Worm (Caenorhabditis elegans) whole organism, early embryonic: ENCODE data around the gene algn-5.

ENCODE experiments used
- F13C5.2 ChIP-seq: sonication (generic microtip); optimal IDR thresholded peaks from 2 replicates; lab custom pipeline; 2017; ENCODE audit warnings: mild to moderate bottlenecking, missing genetic modification characterization, inconsistent platforms, missing compliant biosample characterization
- ama-1 ChIP-seq: fragments of 150-350 bp; optimal IDR thresholded peaks from 2 replicates; lab custom pipeline; 2014
- ets-7 ChIP-seq: sonication (generic microtip); optimal IDR thresholded peaks from 2 replicates; lab custom pipeline; 2016; ENCODE audit warnings: missing genotype, missing genetic modification characterization, missing compliant biosample characterization
- flt-1 ChIP-seq: fragments of 200-800 bp; sonication (Bioruptor generic); IDR thresholded peaks from 2 replicates; pipeline ENCODE4 v1.3.6; 2022; ENCODE audit warnings: missing genetic modification characterization, missing compliant biosample characterization
- hmbx-1 ChIP-seq: sonication (generic microtip); optimal IDR thresholded peaks from 2 replicates; lab custom pipeline; 2016; ENCODE audit warnings: mild to moderate bottlenecking, missing genetic modification characterization, missing compliant biosample characterization
- scrt-1 ChIP-seq: fragments of 200-800 bp; sonication (Bioruptor generic); IDR thresholded peaks from 2 replicates; pipeline ENCODE4 v1.3.6; 2022; ENCODE audit warnings: missing genetic modification characterization, missing compliant biosample characterization
- sea-1 ChIP-seq: fragments of 200-800 bp; sonication (Bioruptor generic); conservative IDR thresholded peaks from 2 replicates; pipeline ENCODE4 v1.3.6; 2022; ENCODE audit warnings: missing genetic modification characterization, missing compliant biosample characterization
- tbx-37 ChIP-seq: fragments of 200-800 bp; sonication (Bioruptor generic); conservative IDR thresholded peaks from 2 replicates; pipeline ENCODE4 v1.3.6; 2022; ENCODE audit warnings: missing genetic modification reagents, missing genetic modification characterization, missing compliant biosample characterization

DNA sequence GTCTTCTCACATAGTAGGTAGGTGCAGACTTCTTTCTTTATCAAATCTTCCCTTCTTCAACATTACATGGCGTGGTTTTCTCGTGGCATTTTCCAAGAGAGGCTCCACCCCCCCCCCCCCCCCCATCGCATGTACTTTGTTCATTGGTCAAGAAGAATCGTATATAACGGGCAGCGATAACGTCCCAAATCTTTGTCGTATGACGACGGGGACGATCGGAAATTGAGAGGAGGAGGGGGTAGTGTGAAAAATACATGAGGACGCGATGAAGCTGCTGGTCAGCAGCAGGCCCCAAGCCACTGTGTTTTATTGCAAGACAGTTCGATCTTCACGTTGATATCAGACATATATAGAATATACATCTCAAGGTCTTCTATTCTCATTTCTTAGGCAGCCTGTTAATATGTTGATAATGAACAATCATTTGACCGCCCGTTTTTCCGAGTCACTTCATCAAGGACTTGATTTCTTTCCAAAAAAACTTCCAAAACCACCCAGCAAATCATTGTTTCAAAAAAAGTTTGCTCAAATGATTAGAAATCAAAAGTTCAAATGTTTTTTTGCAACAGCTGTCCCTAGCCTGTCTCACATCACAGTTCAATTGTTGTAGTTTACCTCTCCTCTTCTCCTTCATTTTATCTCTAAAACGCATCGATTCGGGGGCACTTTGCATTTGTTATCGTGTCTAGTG lies 8.8 kb upstream of the algn-5 start:
- TF ChIP-seq ama-1 (lab: Kevin White, UChicago) (no peak), F13C5.2 (tag; lab: Kevin White, UChicago) (no peak), scrt-1 (GFP tag; lab: Robert Waterston, UW) (no peak), ets-7 (tag; lab: Kevin White, UChicago) (no peak), tbx-37 (GFP tag; lab: Robert Waterston, UW) (no peak), sea-1 (no peak), hmbx-1 (no peak), flt-1 (no peak)
